Worm (Caenorhabditis elegans): ENCODE measurements around the gene ddo-3.

The ddo-3 gene

ce11 chrIII:6625317-6625716 lies 37.7 kb downstream of the ddo-3 start (continued):
- TF ChIP-seq nfyb-1 (GFP tag; IDR thresholded peaks at IDR 0.05) (no peak), madf-8 (GFP tag; conservative IDR thresholded peaks at IDR 0.05) (peak; percentile 83), mes-4 (tag; optimal IDR thresholded peaks at IDR 0.05) (no peak), madf-6 (GFP tag; IDR thresholded peaks at IDR 0.05) (peak; percentile 83)

ce11 chrIII:6626291-6626690 lies 38.6 kb downstream of the ddo-3 start:
- 0 out of 2 replicates have a peak, but pooled peaks have one; percentile 15 for TF ChIP-seq attf-3 (GFP tag; conservative IDR thresholded peaks at IDR 0.05)
- 0 out of 2 replicates have a peak, but pooled peaks have one; percentile 11 for TF ChIP-seq madf-8 (GFP tag; conservative IDR thresholded peaks at IDR 0.05)
- 0 out of 2 replicates have a peak, but pooled peaks have one; percentile 12 for TF ChIP-seq rcor-1 (GFP tag; IDR thresholded peaks at IDR 0.05)
- peak; percentile 81 for TF ChIP-seq ceh-100 (GFP tag; IDR thresholded peaks at IDR 0.05)
- 0 out of 2 replicates have a peak, but pooled peaks have one; percentile 20 for TF ChIP-seq mcd-1 (GFP tag; IDR thresholded peaks at IDR 0.05)
- TF ChIP-seq dox-1 (GFP tag; IDR thresholded peaks at IDR 0.05), result peak; percentile 60
- peak; percentile 25 for TF ChIP-seq xnd-1 (tag; optimal IDR thresholded peaks at IDR 0.05)
- TF ChIP-seq D2030.7 (GFP tag; IDR thresholded peaks at IDR 0.05), result peak; percentile 59
- TF ChIP-seq ztf-28 (GFP tag; IDR thresholded peaks at IDR 0.05), result 0 out of 2 replicates have a peak, but pooled peaks have one; percentile 34
- peak; percentile 61; the same call in 1 of the 2 replicates for TF ChIP-seq ztf-25 (GFP tag; IDR thresholded peaks at IDR 0.05)

- peak; percentile 51; the same call in 1 of the 2 replicates for TF ChIP-seq mcd-1 (GFP tag; IDR thresholded peaks at IDR 0.05)
Measured at ce11 chrIII:6627876-6628275, 40.2 kb downstream of the ddo-3 start.

- TF ChIP-seq madf-6 (GFP tag; IDR thresholded peaks at IDR 0.05) (peak; percentile 37), dox-1 (GFP tag; IDR thresholded peaks at IDR 0.05) (0 out of 2 replicates have a peak, but pooled peaks have one; percentile 19), ceh-100 (GFP tag; IDR thresholded peaks at IDR 0.05) (0 out of 2 replicates have a peak, but pooled peaks have one; percentile 17), mcd-1 (GFP tag; IDR thresholded peaks at IDR 0.05) (peak; percentile 32; the same call in 1 of the 2 replicates), lin-26 (GFP tag; IDR thresholded peaks at IDR 0.05) (peak; percentile 65; the same call in 1 of the 2 replicates), ztf-25 (GFP tag; IDR thresholded peaks at IDR 0.05) (0 out of 2 replicates have a peak, but pooled peaks have one; percentile 14), cebp-2 (GFP tag; IDR thresholded peaks at IDR 0.05) (0 out of 2 replicates have a peak, but pooled peaks have one; percentile 69), hmg-1.2 (GFP tag; IDR thresholded peaks at IDR 0.05) (peak; percentile 20; the same call in 1 of the 2 replicates)
Measured at ce11 chrIII:6628769-6629168, 41.1 kb downstream of the ddo-3 start.
